Fruit fly (Drosophila melanogaster): ENCODE measurements around the gene mts.

Gene mts

DNA sequence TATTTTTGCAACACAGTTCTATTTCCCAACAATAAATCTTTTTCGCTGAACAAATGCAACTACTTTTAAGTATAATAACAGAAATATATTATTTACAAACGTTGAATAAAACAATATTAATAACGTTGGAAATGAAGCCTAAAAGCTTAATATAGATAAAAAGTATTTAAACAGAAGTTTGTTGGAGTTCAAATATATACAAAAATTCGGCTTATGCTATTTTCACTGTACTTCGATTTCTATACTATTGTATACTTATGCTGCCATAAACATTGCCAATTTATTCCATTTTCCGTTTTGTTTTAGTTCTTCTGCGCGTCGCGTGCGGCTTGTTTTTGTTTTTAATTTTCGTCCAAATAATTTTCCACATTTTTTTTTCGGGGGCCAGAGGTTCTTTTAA lies 6.6 kb upstream of the mts start, which contains the start of gene CG7115:
TSS of gene CG7115 (plus strand) at position 301 of the 400 bp plus-strand sequence.
- TF ChIP-seq usp (GFP tag; optimal IDR thresholded peaks at IDR 0.05) (no peak), dmrt93B (GFP tag; optimal IDR thresholded peaks at IDR 0.05) (no peak), N (GFP tag; optimal IDR thresholded peaks at IDR 0.05) (no peak), Sp1 (GFP tag; optimal IDR thresholded peaks at IDR 0.05) (no peak), CG32264 (GFP tag; optimal IDR thresholded peaks at IDR 0.05) (no peak), Hnf4 (GFP tag; optimal IDR thresholded peaks at IDR 0.05) (no peak), GATAd (GFP tag; optimal IDR thresholded peaks at IDR 0.05) (no peak), Rel (GFP tag; optimal IDR thresholded peaks at IDR 0.05) (no peak), Rel (tag; optimal IDR thresholded peaks at IDR 0.05) (no peak), lola (GFP tag; optimal IDR thresholded peaks at IDR 0.05) (no peak), Vsx2 (GFP tag; optimal IDR thresholded peaks at IDR 0.05; ENCODE audit: partially characterized antibody) (no peak)

DNA sequence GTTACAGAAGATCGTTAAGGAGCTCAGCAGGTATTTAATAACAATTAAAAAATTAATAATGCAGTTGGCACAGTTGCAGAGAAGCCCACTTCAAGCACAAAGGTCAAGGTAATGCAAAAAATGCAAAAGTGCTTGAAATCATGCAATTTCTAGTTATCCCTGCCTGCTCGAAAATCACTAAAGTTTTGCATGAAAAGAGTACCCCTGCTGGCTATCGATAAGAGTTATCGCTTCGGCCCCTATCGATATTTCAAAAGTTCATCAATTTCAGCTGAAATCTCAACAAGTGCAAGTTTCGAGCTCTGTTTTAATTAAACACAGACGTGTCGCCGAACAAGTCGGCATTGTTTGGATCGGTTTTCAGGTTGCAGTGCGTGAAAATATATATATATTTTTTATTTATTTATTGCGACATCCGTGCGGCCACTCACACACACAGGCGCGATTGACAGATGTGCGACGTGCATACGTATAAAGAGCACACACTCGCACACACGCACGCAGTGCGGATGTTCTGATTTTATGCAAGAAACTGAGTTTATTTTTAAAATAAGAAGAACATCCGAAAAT lies 6.1 kb upstream of the mts start:
- TF ChIP-seq h (GFP tag; optimal IDR thresholded peaks at IDR 0.05): peak; percentile 71
- peak; percentile 41 for TF ChIP-seq HLH106 (tag; optimal IDR thresholded peaks at IDR 0.05)
- TF ChIP-seq CG9705 (GFP tag; optimal IDR thresholded peaks at IDR 0.05): no peak
- peak; percentile 57 for TF ChIP-seq Hr83 (GFP tag; optimal IDR thresholded peaks at IDR 0.05; ENCODE audit: poor library complexity, severe bottlenecking)
- TF ChIP-seq sage (GFP tag; optimal IDR thresholded peaks at IDR 0.05): peak; percentile 61
- peak; percentile 45 for TF ChIP-seq Dif (GFP tag; optimal IDR thresholded peaks at IDR 0.05; ENCODE audit: partially characterized antibody)
- TF ChIP-seq rgr (GFP tag; optimal IDR thresholded peaks at IDR 0.05): peak; percentile 52
- TF ChIP-seq dl (GFP tag; optimal IDR thresholded peaks at IDR 0.05; ENCODE audit: insufficient read depth in 1 of 2, partially characterized antibody in 2 of 2): no peak
- TF ChIP-seq psq (GFP tag; optimal IDR thresholded peaks at IDR 0.05): peak; percentile 22
- TF ChIP-seq br (GFP tag; optimal IDR thresholded peaks at IDR 0.05): peak; percentile 22
- no peak for TF ChIP-seq Dfd (GFP tag; optimal IDR thresholded peaks at IDR 0.05)
- no peak for TF ChIP-seq Rel (GFP tag; optimal IDR thresholded peaks at IDR 0.05)
- TF ChIP-seq Rel (tag; optimal IDR thresholded peaks at IDR 0.05): peak; percentile 32
- peak; percentile 52 for TF ChIP-seq ey (GFP tag; optimal IDR thresholded peaks at IDR 0.05)
- TF ChIP-seq foxo (GFP tag; optimal IDR thresholded peaks at IDR 0.05): peak in 1 of 2 experiments; percentile 71
- no peak for TF ChIP-seq tai (GFP tag; optimal IDR thresholded peaks at IDR 0.05)
- TF ChIP-seq Vsx2 (GFP tag; optimal IDR thresholded peaks at IDR 0.05; ENCODE audit: partially characterized antibody): peak; percentile 80
- TF ChIP-seq Sp1 (GFP tag; optimal IDR thresholded peaks at IDR 0.05): peak; percentile 49
- TF ChIP-seq Abd-B (GFP tag; optimal IDR thresholded peaks at IDR 0.05): no peak
- TF ChIP-seq sv (GFP tag; optimal IDR thresholded peaks at IDR 0.05): peak; percentile 44
- TF ChIP-seq N (GFP tag; optimal IDR thresholded peaks at IDR 0.05): no peak
- TF ChIP-seq woc (GFP tag; optimal IDR thresholded peaks at IDR 0.05): peak; percentile 42
- TF ChIP-seq Myc (optimal IDR thresholded peaks at IDR 0.05): no peak
- TF ChIP-seq Hnf4 (GFP tag; optimal IDR thresholded peaks at IDR 0.05): peak; percentile 60
- TF ChIP-seq dsf (GFP tag; optimal IDR thresholded peaks at IDR 0.05; ENCODE audit: borderline replicate concordance): no peak
- peak; percentile 51 for TF ChIP-seq fru (GFP tag; optimal IDR thresholded peaks at IDR 0.05)
- TF ChIP-seq jim (GFP tag; optimal IDR thresholded peaks at IDR 0.05): no peak

DNA sequence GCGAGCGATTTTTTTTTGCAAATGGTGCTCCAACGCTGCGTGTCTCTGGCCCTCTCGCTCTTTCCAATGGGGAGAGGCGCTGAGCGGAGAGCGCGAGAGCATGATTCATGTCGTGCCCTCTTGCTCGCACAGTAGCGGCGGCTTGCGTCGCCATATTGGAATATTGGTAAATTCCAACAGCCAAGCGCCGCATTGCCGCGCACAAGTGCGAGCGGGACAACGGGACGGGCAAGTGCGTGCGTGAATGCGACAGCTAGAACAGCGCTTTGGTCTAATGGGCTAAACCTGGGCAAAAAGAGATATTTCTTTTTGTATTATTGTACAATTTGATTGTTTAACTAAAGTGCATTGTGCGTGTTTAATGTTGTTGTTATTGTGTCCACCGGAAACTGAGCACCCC lies 781 bp downstream of the mts start:
- no peak for TF ChIP-seq ey (GFP tag; optimal IDR thresholded peaks at IDR 0.05)
- peak; percentile 49 to 87 for TF ChIP-seq dl (GFP tag; optimal IDR thresholded peaks at IDR 0.05; ENCODE audit: insufficient read depth in 1 of 2, partially characterized antibody in 2 of 2)
- no peak for TF ChIP-seq Mio (GFP tag; optimal IDR thresholded peaks at IDR 0.05)
- TF ChIP-seq HLH106 (tag; optimal IDR thresholded peaks at IDR 0.05): peak; percentile 42
- peak; percentile 25 for TF ChIP-seq rgr (GFP tag; optimal IDR thresholded peaks at IDR 0.05)
- no peak for TF ChIP-seq Rel (GFP tag; optimal IDR thresholded peaks at IDR 0.05)
- TF ChIP-seq Rel (tag; optimal IDR thresholded peaks at IDR 0.05): peak; percentile 39
- peak; percentile 87 for TF ChIP-seq Jra (GFP tag; optimal IDR thresholded peaks at IDR 0.05)
- TF ChIP-seq Hr83 (GFP tag; optimal IDR thresholded peaks at IDR 0.05; ENCODE audit: poor library complexity, severe bottlenecking): peak; percentile 52
- peak; percentile 13 for TF ChIP-seq CG9705 (GFP tag; optimal IDR thresholded peaks at IDR 0.05)
- TF ChIP-seq GATAd (GFP tag; optimal IDR thresholded peaks at IDR 0.05): no peak
- TF ChIP-seq fru (GFP tag; optimal IDR thresholded peaks at IDR 0.05): peak; percentile 28
- TF ChIP-seq br (GFP tag; optimal IDR thresholded peaks at IDR 0.05): peak; percentile 31
- peak; percentile 86 for TF ChIP-seq Dif (GFP tag; optimal IDR thresholded peaks at IDR 0.05; ENCODE audit: partially characterized antibody)
- no peak for TF ChIP-seq dmrt93B (GFP tag; optimal IDR thresholded peaks at IDR 0.05)
- no peak for TF ChIP-seq Dfd (GFP tag; optimal IDR thresholded peaks at IDR 0.05)
- TF ChIP-seq Vsx2 (GFP tag; optimal IDR thresholded peaks at IDR 0.05; ENCODE audit: partially characterized antibody): no peak
- TF ChIP-seq h (GFP tag; optimal IDR thresholded peaks at IDR 0.05): peak; percentile 58
